Worm (Caenorhabditis elegans) whole organism, early embryonic: ENCODE measurements around the gene gmap-2.

Experiments
- B0310.2 ChIP-seq: sonication (generic microtip); optimal IDR thresholded peaks from 2 replicates; lab custom pipeline; 2016; ENCODE audit warnings: mild to moderate bottlenecking, missing genetic modification characterization, missing compliant biosample characterization
- F13C5.2 ChIP-seq: sonication (generic microtip); optimal IDR thresholded peaks from 2 replicates; lab custom pipeline; 2017; ENCODE audit warnings: mild to moderate bottlenecking, missing genetic modification characterization, inconsistent platforms, missing compliant biosample characterization
- aly-1 ChIP-seq: sonication (generic microtip); optimal IDR thresholded peaks from 2 replicates; lab custom pipeline; 2016; ENCODE audit warnings: missing genetic modification characterization, missing compliant biosample characterization
- ama-1 ChIP-seq: fragments of 150-350 bp; optimal IDR thresholded peaks from 2 replicates; lab custom pipeline; 2014
- ceh-13 ChIP-seq: fragments of 200-800 bp; sonication (Bioruptor generic); optimal IDR thresholded peaks from 2 replicates; lab custom pipeline; 2018; ENCODE audit warnings: mild to moderate bottlenecking, missing genetic modification characterization, missing compliant biosample characterization
- ceh-36 ChIP-seq: sonication (generic microtip); optimal IDR thresholded peaks from 2 replicates; lab custom pipeline; 2016; ENCODE audit warnings: missing genetic modification characterization, inconsistent platforms, missing compliant biosample characterization
- ets-7 ChIP-seq: sonication (generic microtip); optimal IDR thresholded peaks from 2 replicates; lab custom pipeline; 2016; ENCODE audit warnings: missing genotype, missing genetic modification characterization, missing compliant biosample characterization
- flt-1 ChIP-seq: fragments of 200-800 bp; sonication (Bioruptor generic); IDR thresholded peaks from 2 replicates; pipeline ENCODE4 v1.3.6; 2022; ENCODE audit warnings: missing genetic modification characterization, missing compliant biosample characterization
- hmbx-1 ChIP-seq: sonication (generic microtip); optimal IDR thresholded peaks from 2 replicates; lab custom pipeline; 2016; ENCODE audit warnings: mild to moderate bottlenecking, missing genetic modification characterization, missing compliant biosample characterization
- hmg-4 ChIP-seq: fragments of 200-800 bp; sonication (Bioruptor generic); optimal IDR thresholded peaks from 2 replicates; lab custom pipeline; 2018; ENCODE audit warnings: mild to moderate bottlenecking, missing genetic modification characterization, missing compliant biosample characterization
- hnd-1 ChIP-seq: sonication (generic microtip); optimal IDR thresholded peaks from 2 replicates; lab custom pipeline; 2016; ENCODE audit warnings: missing genetic modification characterization, missing compliant biosample characterization
- pes-1 ChIP-seq: fragments of 200-800 bp; sonication (Bioruptor generic); IDR thresholded peaks from 2 replicates; pipeline ENCODE4 v1.3.6; 2022; ENCODE audit warnings: missing genetic modification reagents, missing genetic modification characterization, missing compliant biosample characterization
- scrt-1 ChIP-seq: fragments of 200-800 bp; sonication (Bioruptor generic); IDR thresholded peaks from 2 replicates; pipeline ENCODE4 v1.3.6; 2022; ENCODE audit warnings: missing genetic modification characterization, missing compliant biosample characterization
- sea-1 ChIP-seq: fragments of 200-800 bp; sonication (Bioruptor generic); conservative IDR thresholded peaks from 2 replicates; pipeline ENCODE4 v1.3.6; 2022; ENCODE audit warnings: missing genetic modification characterization, missing compliant biosample characterization
- tbx-11 ChIP-seq: fragments of 200-800 bp; sonication (Bioruptor generic); IDR thresholded peaks from 2 replicates; pipeline ENCODE4 v1.3.6; 2022; ENCODE audit warnings: missing genetic modification characterization, missing compliant biosample characterization
- tbx-37 ChIP-seq: fragments of 200-800 bp; sonication (Bioruptor generic); conservative IDR thresholded peaks from 2 replicates; pipeline ENCODE4 v1.3.6; 2022; ENCODE audit warnings: missing genetic modification reagents, missing genetic modification characterization, missing compliant biosample characterization
- tra-4 ChIP-seq: sonication (generic microtip); optimal IDR thresholded peaks from 2 replicates; lab custom pipeline; 2017; ENCODE audit warnings: missing genetic modification characterization, missing compliant biosample characterization

The gmap-2 gene

DNA sequence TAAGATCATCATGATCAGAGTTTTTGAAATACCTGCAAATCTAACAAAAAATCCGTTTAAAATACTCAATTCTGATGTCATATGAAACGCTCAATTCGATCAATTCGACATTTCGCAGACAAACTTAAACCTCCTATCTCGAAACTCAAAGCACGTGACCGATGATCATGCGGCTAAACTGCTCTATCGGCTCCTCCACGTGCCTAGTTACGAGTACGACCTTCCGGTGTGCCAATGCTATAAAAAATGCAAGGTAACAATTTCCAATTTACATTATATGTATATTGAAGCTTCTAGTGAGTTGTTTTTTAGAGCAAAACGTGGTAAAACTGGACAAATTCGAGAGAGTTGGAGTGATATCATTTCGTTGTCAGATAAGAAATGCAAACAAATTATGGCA, 31.8 kb downstream of the gmap-2 start:
- TF ChIP-seq ama-1: no peak
- TF ChIP-seq tbx-37 (GFP tag; lab: Robert Waterston, UW): no peak
- no peak for TF ChIP-seq ets-7

DNA sequence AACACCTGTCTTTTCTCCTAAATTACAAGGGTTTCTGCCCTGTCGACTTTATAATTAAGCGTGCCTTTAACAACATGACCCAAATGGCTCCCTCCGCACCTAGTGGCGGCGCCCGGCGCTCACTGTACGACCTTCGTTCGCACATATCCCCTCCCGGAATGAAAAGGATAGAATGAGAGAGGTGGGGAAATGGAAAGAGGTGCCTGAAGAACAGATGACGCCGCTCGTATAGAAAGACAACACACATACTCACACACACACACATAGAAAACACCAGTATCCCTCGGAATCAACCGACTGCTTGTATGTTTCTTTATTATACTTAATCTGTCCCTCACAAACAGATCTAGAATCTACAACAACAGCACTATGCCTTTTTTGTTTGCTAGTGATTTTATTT, 33.2 kb downstream of the gmap-2 start:
- TF ChIP-seq flt-1 (GFP tag; lab: Robert Waterston, UW): no peak
- TF ChIP-seq sea-1: no peak
- no peak for TF ChIP-seq ceh-13
- TF ChIP-seq hmg-4 (GFP tag; lab: Kevin White, UChicago): no peak
- TF ChIP-seq aly-1 (tag; lab: Kevin White, UChicago): no peak
- no peak for TF ChIP-seq tbx-11
- TF ChIP-seq ceh-36 (tag; lab: Kevin White, UChicago): no peak

DNA sequence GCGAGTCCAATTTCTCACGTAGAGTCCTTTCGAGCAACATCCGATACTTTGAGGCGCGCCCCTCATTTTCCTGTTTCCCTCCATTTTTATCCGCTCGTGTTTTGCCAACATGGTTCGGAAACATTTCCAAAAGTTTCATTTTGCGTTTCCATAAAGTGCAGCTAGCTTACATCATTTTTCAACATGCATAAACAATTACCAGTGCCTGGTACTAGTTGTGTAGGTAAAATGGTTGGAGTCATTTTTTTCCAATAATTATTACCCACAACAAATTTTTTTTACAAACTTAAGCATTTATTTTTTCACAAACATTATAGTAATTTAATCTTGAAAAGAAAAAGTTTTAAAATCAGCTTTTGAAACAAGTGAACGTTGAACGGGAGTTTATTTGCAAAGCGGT, 34.4 kb downstream of the gmap-2 start:
- no peak for TF ChIP-seq B0310.2
- no peak for TF ChIP-seq hmg-4 (GFP tag; lab: Kevin White, UChicago)
- no peak for TF ChIP-seq scrt-1 (GFP tag; lab: Robert Waterston, UW)
- TF ChIP-seq F13C5.2: no peak
- no peak for TF ChIP-seq sea-1
- TF ChIP-seq aly-1 (tag; lab: Kevin White, UChicago): no peak
- TF ChIP-seq tbx-37 (GFP tag; lab: Robert Waterston, UW): no peak

DNA sequence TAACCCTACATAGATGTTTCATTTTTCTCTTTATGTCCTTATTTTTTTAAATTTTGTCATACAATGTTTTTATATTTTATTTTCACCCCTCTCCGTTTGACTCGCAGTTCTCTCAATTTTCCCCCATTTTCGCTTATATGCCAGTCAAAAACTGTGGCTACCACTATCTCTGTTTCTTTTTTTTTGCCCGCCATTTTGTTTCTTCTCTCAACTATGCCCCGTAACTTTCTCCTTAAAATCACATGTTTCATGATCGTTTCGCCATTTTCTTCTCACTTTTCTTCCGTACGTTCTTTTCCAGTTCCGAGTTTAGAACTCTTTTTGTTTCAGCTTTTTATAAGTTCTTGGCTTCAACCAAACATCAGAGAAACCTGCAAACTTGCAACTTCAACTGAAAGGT, 35.6 kb downstream of the gmap-2 start, which contains the start of gene pqn-18:
Gene pqn-18 (plus strand): TSS at position 331 of the 400 bp plus-strand sequence.
- TF ChIP-seq flt-1 (GFP tag; lab: Robert Waterston, UW): no peak
- TF ChIP-seq tbx-37 (GFP tag; lab: Robert Waterston, UW): no peak
- TF ChIP-seq F13C5.2: no peak
- no peak for TF ChIP-seq scrt-1 (GFP tag; lab: Robert Waterston, UW)
- TF ChIP-seq aly-1 (tag; lab: Kevin White, UChicago): no peak
- TF ChIP-seq ceh-13: no peak
- no peak for TF ChIP-seq sea-1
- no peak for TF ChIP-seq tra-4 (tag; lab: Kevin White, UChicago)
- no peak for TF ChIP-seq tbx-11

DNA sequence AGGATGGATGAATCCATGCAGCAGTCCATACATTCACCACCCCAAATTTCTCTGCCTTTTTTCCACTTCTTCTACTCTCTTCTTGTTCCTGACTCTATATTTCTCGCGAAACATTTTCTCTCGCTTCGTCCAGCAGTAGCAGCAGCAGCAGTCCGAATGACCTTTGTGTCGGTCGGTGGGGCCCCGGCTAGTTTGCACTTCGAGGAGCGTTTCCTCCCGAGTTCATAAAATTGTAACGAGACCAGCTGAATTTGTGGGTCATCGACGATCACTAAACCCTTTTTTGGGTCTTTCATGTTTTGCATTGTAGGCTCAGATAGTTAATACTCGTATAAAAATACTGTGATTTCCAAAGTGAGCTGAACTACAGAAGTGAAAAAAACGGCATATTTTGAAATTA, 39.3 kb downstream of the gmap-2 start:
- TF ChIP-seq tra-4 (tag; lab: Kevin White, UChicago) (no peak), pes-1 (no peak), ceh-36 (tag; lab: Kevin White, UChicago) (no peak), F13C5.2 (peak; percentile 1)

DNA sequence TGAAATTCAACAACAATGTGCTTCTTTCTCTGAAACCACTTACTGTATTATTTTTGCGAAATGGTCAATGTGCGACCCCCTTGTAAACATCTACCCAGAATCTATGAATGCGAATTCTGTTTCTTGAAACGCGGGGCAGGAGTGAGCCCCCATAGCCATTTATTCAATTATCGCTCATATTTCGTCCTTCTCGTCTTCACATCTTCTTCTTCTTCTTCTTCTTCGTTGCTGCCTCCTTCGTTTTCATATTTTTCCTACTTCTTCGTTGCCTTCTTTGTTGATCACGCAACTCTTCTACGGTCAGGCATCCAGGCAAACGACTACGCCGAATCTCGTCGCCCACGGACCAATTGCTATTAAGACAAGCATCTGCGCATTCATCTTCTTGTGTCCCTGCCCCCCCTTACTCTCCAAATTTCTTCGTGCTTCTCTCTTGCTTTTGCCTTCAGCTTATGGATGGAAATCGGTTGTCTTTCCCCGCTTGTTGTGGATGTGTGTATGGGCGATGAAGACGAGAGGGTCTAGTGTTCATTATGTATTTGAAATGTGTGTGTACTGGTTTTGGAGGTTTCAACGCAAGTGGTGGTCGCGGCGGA, 40.9 kb downstream of the gmap-2 start:
- TF ChIP-seq hmbx-1 (tag; lab: Kevin White, UChicago) (no peak), F13C5.2 (no peak), aly-1 (tag; lab: Kevin White, UChicago) (no peak), hmg-4 (GFP tag; lab: Kevin White, UChicago) (peak; percentile 44), tbx-37 (GFP tag; lab: Robert Waterston, UW) (no peak), hnd-1 (tag; lab: Kevin White, UChicago) (no peak)

DNA sequence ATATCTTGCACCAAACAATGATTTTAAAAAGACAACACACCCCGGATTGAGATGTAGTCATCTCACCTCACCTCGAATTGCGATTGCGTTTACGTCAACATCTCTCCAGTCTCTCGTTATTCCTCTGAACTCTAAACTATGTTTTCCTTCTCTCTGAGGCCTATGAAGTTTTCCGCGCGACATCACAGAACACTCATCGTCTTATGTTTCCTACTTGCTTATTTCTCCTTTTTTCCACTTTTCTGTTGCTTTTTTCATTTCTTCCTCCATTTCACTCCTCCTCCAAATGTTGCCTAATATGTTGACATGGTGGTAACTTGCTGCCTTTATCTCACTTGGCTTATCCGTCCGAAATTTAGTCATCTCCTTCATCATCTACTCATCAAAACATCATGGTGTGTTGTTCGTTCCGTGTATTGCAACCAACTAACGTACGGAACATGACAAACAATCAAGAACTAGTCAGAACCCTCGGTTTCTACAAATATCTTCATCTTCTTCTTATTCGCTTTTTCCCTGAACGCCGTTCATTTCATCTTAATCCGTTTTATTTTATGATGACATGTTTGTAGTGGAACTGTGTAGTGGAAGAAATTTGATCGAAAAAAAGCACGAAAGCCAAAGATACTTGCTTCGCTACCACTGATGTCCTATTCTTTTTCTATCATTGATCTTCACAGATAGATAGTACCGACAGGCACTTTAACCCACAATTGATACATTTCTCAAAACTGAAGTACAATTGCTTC, 43.8 kb downstream of the gmap-2 start:
- TF ChIP-seq hmg-4 (GFP tag; lab: Kevin White, UChicago) (no peak), sea-1 (no peak), pes-1 (no peak), B0310.2 (no peak), ets-7 (no peak), flt-1 (GFP tag; lab: Robert Waterston, UW) (no peak), F13C5.2 (no peak), hnd-1 (tag; lab: Kevin White, UChicago) (no peak), hmbx-1 (tag; lab: Kevin White, UChicago) (no peak), aly-1 (tag; lab: Kevin White, UChicago) (no peak), tra-4 (tag; lab: Kevin White, UChicago) (no peak), tbx-37 (GFP tag; lab: Robert Waterston, UW) (no peak), scrt-1 (GFP tag; lab: Robert Waterston, UW) (no peak), ceh-36 (tag; lab: Kevin White, UChicago) (no peak), ceh-13 (no peak), tbx-11 (no peak), ama-1 (no peak)
